Fruit fly (Drosophila melanogaster): Measurements from ENCODE around the gene CG11151.

Gene CG11151

DNA sequence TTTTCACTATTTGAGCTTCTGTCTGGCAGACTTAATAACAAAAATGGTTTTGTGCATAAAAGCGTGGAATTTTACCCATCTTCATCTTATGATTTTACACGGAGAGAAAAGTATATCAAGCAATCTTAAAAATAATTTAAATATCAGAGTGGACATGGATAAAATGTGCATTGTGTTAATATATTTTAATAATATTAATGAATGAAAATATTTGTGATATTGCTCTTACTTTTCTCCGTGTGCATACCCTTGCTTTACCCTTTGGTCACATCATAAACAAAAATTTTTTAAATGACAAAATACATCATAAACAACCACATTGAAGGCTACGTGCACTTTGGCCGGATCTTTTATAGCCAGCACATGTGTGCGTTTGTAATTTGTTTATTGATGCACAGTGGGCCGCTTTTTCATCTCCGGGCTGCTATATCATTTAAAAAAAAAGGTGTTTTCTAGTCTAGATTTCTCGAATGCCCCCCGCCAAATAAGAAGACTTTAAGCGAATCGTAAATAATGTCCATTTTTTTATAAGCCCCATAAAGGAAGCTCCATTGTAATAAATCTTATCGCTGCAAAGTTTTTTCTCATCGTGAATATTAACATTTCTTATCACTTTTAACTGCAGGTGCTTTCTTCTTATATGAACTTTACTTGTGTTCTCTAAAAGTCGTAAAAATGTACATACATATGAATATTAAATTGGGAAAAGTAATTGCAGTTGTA is 25.0 kb downstream of the CG11151 start (continued):
- TF ChIP-seq HLH3B (GFP tag; IDR thresholded peaks at IDR 0.05) (peak; percentile 48; the same call in 1 of the 2 replicates), bsh (GFP tag; optimal IDR thresholded peaks at IDR 0.05) (peak in 1 of 2 experiments; percentile 65), CG13775 (GFP tag; optimal IDR thresholded peaks at IDR 0.05) (peak; percentile 27), CG11456 (GFP tag; IDR thresholded peaks at IDR 0.05) (0 out of 3 replicates have a peak, but pooled peaks have one; percentile 38), Ada2b (GFP tag; IDR thresholded peaks at IDR 0.05) (peak; percentile 35; the same call in 1 of the 2 replicates), grau (tag; optimal IDR thresholded peaks at IDR 0.05) (peak; percentile 54), Nf-YA (GFP tag; IDR thresholded peaks at IDR 0.05) (0 out of 2 replicates have a peak, but pooled peaks have one; percentile 46), Optix (GFP tag; IDR thresholded peaks at IDR 0.05) (peak; percentile 61; the same call in 2 of the 3 replicates), dmrt11E (tag; optimal IDR thresholded peaks at IDR 0.05) (no peak), sisA (GFP tag; IDR thresholded peaks at IDR 0.05) (peak; percentile 52), CG18262 (tag; optimal IDR thresholded peaks at IDR 0.05) (peak; percentile 49), Atf-2 (GFP tag; optimal IDR thresholded peaks at IDR 0.05) (peak; percentile 19), CG14860 (GFP tag; IDR thresholded peaks at IDR 0.05; ENCODE audit: partially characterized antibody) (no peak), Drgx (GFP tag; IDR thresholded peaks at IDR 0.05) (peak; percentile 69), Hr39 (optimal IDR thresholded peaks at IDR 0.05) (no peak), tap (tag; optimal IDR thresholded peaks at IDR 0.05) (peak; percentile 55), GATAe (GFP tag; conservative IDR thresholded peaks at IDR 0.05) (no peak), CG8359 (GFP tag; optimal IDR thresholded peaks at IDR 0.05; ENCODE audit: borderline replicate concordance) (no peak), cas (GFP tag; IDR thresholded peaks at IDR 0.05) (0 out of 2 replicates have a peak, but pooled peaks have one; percentile 8), Awh (GFP tag; IDR thresholded peaks at IDR 0.05) (peak; percentile 28; the same call in 1 of the 2 replicates), ttk (GFP tag; IDR thresholded peaks at IDR 0.05) (peak; percentile 57), Usf (GFP tag; optimal IDR thresholded peaks at IDR 0.05) (no peak), phol (tag; optimal IDR thresholded peaks at IDR 0.05) (peak; percentile 59), CG9876 (GFP tag; optimal IDR thresholded peaks at IDR 0.05) (no peak), CG18476 (GFP tag; optimal IDR thresholded peaks at IDR 0.05) (peak; percentile 11), CG10462 (GFP tag; optimal IDR thresholded peaks at IDR 0.05) (no peak), sd (tag; optimal IDR thresholded peaks at IDR 0.05) (peak; percentile 41), CG9817 (tag; optimal IDR thresholded peaks at IDR 0.05) (no peak), CoRest (tag; optimal IDR thresholded peaks at IDR 0.05) (peak; percentile 48), D19B (GFP tag; optimal IDR thresholded peaks at IDR 0.05) (peak; percentile 8), CG5245 (GFP tag; optimal IDR thresholded peaks at IDR 0.05) (no peak), CG14441 (GFP tag; IDR thresholded peaks at IDR 0.05) (peak; percentile 57), Fer3 (tag; optimal IDR thresholded peaks at IDR 0.05) (peak; percentile 36), ranshi (GFP tag; IDR thresholded peaks at IDR 0.05) (peak; percentile 29; the same call in 1 of the 2 replicates), unpg (GFP tag; optimal IDR thresholded peaks at IDR 0.05) (peak; percentile 62), CG32767 (GFP tag; IDR thresholded peaks at IDR 0.05) (no peak), sc (optimal IDR thresholded peaks at IDR 0.05) (no peak), sc (GFP tag; optimal IDR thresholded peaks at IDR 0.05) (peak; percentile 19), dan (GFP tag; IDR thresholded peaks at IDR 0.05) (no peak), CG10543 (GFP tag; optimal IDR thresholded peaks at IDR 0.05) (no peak), CG30020 (tag; optimal IDR thresholded peaks at IDR 0.05) (no peak), Sox102F (GFP tag; optimal IDR thresholded peaks at IDR 0.05) (peak; percentile 79), CG3726 (GFP tag; IDR thresholded peaks at IDR 0.05) (0 out of 3 replicates have a peak, but pooled peaks have one; percentile 27), onecut (GFP tag; IDR thresholded peaks at IDR 0.05) (0 out of 2 replicates have a peak, but pooled peaks have one; percentile 8), Blimp-1 (GFP tag; optimal IDR thresholded peaks at IDR 0.05) (peak; percentile 61), row (GFP tag; IDR thresholded peaks at IDR 0.05) (peak; percentile 63), sug (tag; optimal IDR thresholded peaks at IDR 0.05) (peak; percentile 23), B-H1 (GFP tag; IDR thresholded peaks at IDR 0.05) (peak; percentile 44; the same call in 1 of the 3 replicates), ci (GFP tag; IDR thresholded peaks at IDR 0.05) (peak; percentile 75)
